Fruit fly (Drosophila melanogaster) whole organism, embryonic: Measurements from ENCODE around the gene Ras85D.

Source experiments
- Atf-2 ChIP-seq: fragments of 200-800 bp; sonication (Bioruptor generic); optimal IDR thresholded peaks from 2 replicates; lab custom pipeline; 2016; ENCODE audit warnings: missing biosample characterization, missing genetic modification characterization
- Atf6 ChIP-seq: fragments of 200-800 bp; sonication (Bioruptor generic); IDR thresholded peaks from 2 replicates; pipeline ENCODE4 v1.3.6; 2022; ENCODE audit warnings: missing biosample characterization, missing genetic modification characterization
- B-H2 ChIP-seq: fragments of 200-800 bp; sonication (Bioruptor generic); optimal IDR thresholded peaks from 2 replicates; lab custom pipeline; 2018; ENCODE audit warnings: missing biosample characterization, mild to moderate bottlenecking, missing genetic modification characterization
- Blimp-1 ChIP-seq: fragments of 200-800 bp; sonication (Bioruptor generic); optimal IDR thresholded peaks from 3 replicates; lab custom pipeline; 2018; ENCODE audit warnings: missing biosample characterization, missing genetic modification characterization, mild to moderate bottlenecking, moderate library complexity, missing genetic modification reagents
- CG10209 ChIP-seq: fragments of 200-800 bp; sonication (Bioruptor generic); optimal IDR thresholded peaks from 3 replicates; lab custom pipeline; 2017; ENCODE audit warnings: missing biosample characterization, mild to moderate bottlenecking, missing genetic modification characterization, missing genetic modification reagents
- CG10321 ChIP-seq: fragments of 200-800 bp; sonication (Bioruptor generic); IDR thresholded peaks from 2 replicates; pipeline ENCODE4 v1.3.6; 2022; ENCODE audit warnings: missing biosample characterization, missing genetic modification characterization
- CG11504 ChIP-seq: fragments of 200-800 bp; sonication (Bioruptor generic); optimal IDR thresholded peaks from 3 replicates; lab custom pipeline; 2019; ENCODE audit warnings: missing biosample characterization, mild to moderate bottlenecking, missing genetic modification characterization, moderate library complexity
- CG12659 ChIP-seq: fragments of 200-800 bp; sonication (Bioruptor generic); optimal IDR thresholded peaks from 3 replicates; lab custom pipeline; 2017; ENCODE audit warnings: mild to moderate bottlenecking, missing biosample characterization, missing genetic modification reagents, missing genetic modification characterization
- CG12942 ChIP-seq: fragments of 200-800 bp; sonication (Bioruptor generic); optimal IDR thresholded peaks from 3 replicates; lab custom pipeline; 2016; ENCODE audit warnings: missing biosample characterization, missing genetic modification characterization
- CG2678 ChIP-seq: fragments of 200-800 bp; sonication (Bioruptor generic); optimal IDR thresholded peaks from 3 replicates; lab custom pipeline; 2019; ENCODE audit warnings: missing biosample characterization, mild to moderate bottlenecking, missing genetic modification characterization, moderate library complexity
- CG43689 ChIP-seq: fragments of 200-800 bp; sonication (Bioruptor generic); IDR thresholded peaks from 2 replicates; pipeline ENCODE4 v1.3.6; 2022; ENCODE audit warnings: missing biosample characterization, missing genetic modification characterization
- CG6254 ChIP-seq: fragments of 200-800 bp; sonication (Bioruptor generic); optimal IDR thresholded peaks from 3 replicates; lab custom pipeline; 2017; ENCODE audit warnings: mild to moderate bottlenecking, missing biosample characterization, missing genetic modification reagents, missing genetic modification characterization
- CG8388 ChIP-seq: fragments of 200-800 bp; sonication (Bioruptor generic); optimal IDR thresholded peaks from 2 replicates; lab custom pipeline; 2019; ENCODE audit warnings: missing biosample characterization, mild to moderate bottlenecking, missing genetic modification characterization, moderate library complexity
- CG8944 ChIP-seq: fragments of 200-800 bp; sonication (Bioruptor generic); optimal IDR thresholded peaks from 3 replicates; lab custom pipeline; 2016; ENCODE audit warnings: missing biosample characterization, missing genetic modification characterization
- CG9727 ChIP-seq: fragments of 200-800 bp; sonication (Bioruptor generic); optimal IDR thresholded peaks from 3 replicates; lab custom pipeline; 2017; ENCODE audit warnings: missing biosample characterization, mild to moderate bottlenecking, missing genetic modification characterization
- CHES-1-like ChIP-seq: fragments of 200-800 bp; sonication (Bioruptor generic); optimal IDR thresholded peaks from 2 replicates; lab custom pipeline; 2016; ENCODE audit warnings: missing biosample characterization, missing genetic modification characterization
- Camta ChIP-seq: fragments of 200-800 bp; sonication (Bioruptor generic); optimal IDR thresholded peaks from 2 replicates; lab custom pipeline; 2016; ENCODE audit warnings: missing biosample characterization, missing genetic modification characterization
- Dp ChIP-seq: fragments of 200-800 bp; sonication (Bioruptor generic); optimal IDR thresholded peaks from 2 replicates; lab custom pipeline; 2018; ENCODE audit warnings: missing biosample characterization, mild to moderate bottlenecking, missing genetic modification characterization, moderate library complexity
- Lim3 ChIP-seq: fragments of 200-800 bp; sonication (Bioruptor generic); IDR thresholded peaks from 2 replicates; pipeline ENCODE4 v1.3.6; 2022; ENCODE audit warnings: missing biosample characterization, missing genetic modification characterization
- MESR4 ChIP-seq: fragments of 200-800 bp; sonication (Bioruptor generic); optimal IDR thresholded peaks from 2 replicates; lab custom pipeline; 2018; ENCODE audit warnings: missing biosample characterization, mild to moderate bottlenecking, missing genetic modification characterization, moderate library complexity
- Myb ChIP-seq: fragments of 200-800 bp; sonication (Bioruptor generic); optimal IDR thresholded peaks from 2 replicates; lab custom pipeline; 2016; ENCODE audit warnings: missing biosample characterization, missing genetic modification characterization
- NfI ChIP-seq: fragments of 200-800 bp; sonication (Bioruptor generic); optimal IDR thresholded peaks from 3 replicates; lab custom pipeline; 2018; ENCODE audit warnings: missing biosample characterization, mild to moderate bottlenecking, missing genetic modification characterization, moderate library complexity
- Oli ChIP-seq: fragments of 200-800 bp; sonication (Bioruptor generic); optimal IDR thresholded peaks from 2 replicates; lab custom pipeline; 2018; ENCODE audit warnings: missing biosample characterization, mild to moderate bottlenecking, missing genetic modification characterization, moderate library complexity
- Ptx1 ChIP-seq: fragments of 200-800 bp; sonication (Bioruptor generic); IDR thresholded peaks from 2 replicates; pipeline ENCODE4 v1.3.6; 2022; ENCODE audit warnings: missing biosample characterization, missing genetic modification characterization
- Ravus ChIP-seq: fragments of 200-800 bp; sonication (Bioruptor generic); IDR thresholded peaks from 2 replicates; pipeline ENCODE4 v1.3.6; 2022; ENCODE audit warnings: missing biosample characterization, missing genetic modification characterization
- Sox102F ChIP-seq: fragments of 200-800 bp; sonication (Bioruptor generic); optimal IDR thresholded peaks from 2 replicates; lab custom pipeline; 2018; ENCODE audit warnings: missing biosample characterization, mild to moderate bottlenecking, missing genetic modification characterization, moderate library complexity
- Xrp1 ChIP-seq: fragments of 200-800 bp; sonication (Bioruptor generic); IDR thresholded peaks from 2 replicates; pipeline ENCODE4 v1.3.6; 2022; ENCODE audit warnings: missing biosample characterization, missing genetic modification characterization
- bcd ChIP-seq: fragments of 200-800 bp; sonication (Bioruptor generic); optimal IDR thresholded peaks from 2 replicates; lab custom pipeline; 2017; ENCODE audit warnings: missing biosample characterization, mild to moderate bottlenecking, missing genetic modification characterization
- bigmax ChIP-seq: fragments of 200-800 bp; sonication (Bioruptor generic); optimal IDR thresholded peaks from 2 replicates; lab custom pipeline; 2018; ENCODE audit warnings: missing biosample characterization, mild to moderate bottlenecking, missing genetic modification characterization
- bsh ChIP-seq, 2 experiments: fragments of 200-800 bp; sonication (Bioruptor generic); optimal IDR thresholded peaks; 2 replicates each; lab custom pipeline; 2017 to 2018; ENCODE audit warnings: mild to moderate bottlenecking in 2 of 2, missing biosample characterization in 2 of 2, missing genetic modification characterization in 2 of 2, moderate library complexity in 1 of 2
- croc ChIP-seq: fragments of 200-800 bp; sonication (Bioruptor generic); conservative IDR thresholded peaks from 3 replicates; pipeline ENCODE4 v1.3.6; 2022; ENCODE audit warnings: missing biosample characterization, missing genetic modification characterization
- dm ChIP-seq: fragments of 200-800 bp; sonication (Bioruptor generic); optimal IDR thresholded peaks from 3 replicates; lab custom pipeline; 2016; ENCODE audit warnings: missing biosample characterization, missing genetic modification characterization
- esg ChIP-seq: fragments of 200-800 bp; sonication (Bioruptor generic); conservative IDR thresholded peaks from 2 replicates; pipeline ENCODE4 v1.3.6; 2022; ENCODE audit warnings: missing biosample characterization, missing genetic modification characterization
- exex ChIP-seq: fragments of 200-800 bp; sonication (Bioruptor generic); optimal IDR thresholded peaks from 4 replicates; lab custom pipeline; 2018; ENCODE audit warnings: missing biosample characterization, mild to moderate bottlenecking, missing genetic modification characterization, moderate library complexity
- ftz-f1 ChIP-seq: fragments of 200-800 bp; sonication (Bioruptor generic); optimal IDR thresholded peaks from 2 replicates; lab custom pipeline; 2016; ENCODE audit warnings: missing biosample characterization, missing genetic modification characterization
- gce ChIP-seq: fragments of 200-800 bp; sonication (Bioruptor generic); IDR thresholded peaks from 3 replicates; pipeline ENCODE4 v1.3.6; 2022; ENCODE audit warnings: missing biosample characterization, missing genetic modification characterization
- gcm ChIP-seq: fragments of 200-800 bp; sonication (Bioruptor generic); optimal IDR thresholded peaks from 2 replicates; lab custom pipeline; 2019; ENCODE audit warnings: missing biosample characterization, mild to moderate bottlenecking, missing genetic modification characterization, moderate library complexity
- gsb-n ChIP-seq: fragments of 200-800 bp; sonication (Bioruptor generic); optimal IDR thresholded peaks from 3 replicates; lab custom pipeline; 2018; ENCODE audit warnings: missing biosample characterization, mild to moderate bottlenecking, missing genetic modification characterization
- ham ChIP-seq: fragments of 200-800 bp; sonication (Bioruptor generic); IDR thresholded peaks from 2 replicates; pipeline ENCODE4 v1.3.6; 2022; ENCODE audit warnings: missing biosample characterization, missing genetic modification characterization
- kay ChIP-seq: fragments of 200-800 bp; sonication (Bioruptor generic); optimal IDR thresholded peaks from 2 replicates; lab custom pipeline; 2016; ENCODE audit warnings: missing biosample characterization, missing genetic modification characterization
- nom ChIP-seq: fragments of 200-800 bp; sonication (Bioruptor generic); optimal IDR thresholded peaks from 2 replicates; lab custom pipeline; 2017; ENCODE audit warnings: missing biosample characterization, missing genetic modification characterization, mild to moderate bottlenecking, moderate library complexity, missing genetic modification reagents
- odd ChIP-seq: fragments of 200-800 bp; sonication (Bioruptor generic); optimal IDR thresholded peaks from 2 replicates; lab custom pipeline; 2017; ENCODE audit warnings: missing biosample characterization, mild to moderate bottlenecking, missing genetic modification characterization
- slp2 ChIP-seq: fragments of 200-800 bp; sonication (Bioruptor generic); optimal IDR thresholded peaks from 2 replicates; lab custom pipeline; 2016; ENCODE audit warnings: missing biosample characterization, missing genetic modification characterization
- tin ChIP-seq: fragments of 200-800 bp; sonication (Bioruptor generic); optimal IDR thresholded peaks from 3 replicates; lab custom pipeline; 2016; ENCODE audit warnings: missing biosample characterization, missing genetic modification characterization
- tio ChIP-seq: fragments of 200-800 bp; sonication (Bioruptor generic); optimal IDR thresholded peaks from 2 replicates; lab custom pipeline; 2017; ENCODE audit warnings: missing biosample characterization, missing genetic modification characterization, inconsistent platforms
- wek ChIP-seq: fragments of 200-800 bp; sonication (Bioruptor generic); optimal IDR thresholded peaks from 3 replicates; lab custom pipeline; 2018; ENCODE audit warnings: missing biosample characterization, mild to moderate bottlenecking, missing genetic modification characterization, moderate library complexity
- z ChIP-seq: fragments of 200-800 bp; sonication (Bioruptor generic); IDR thresholded peaks from 3 replicates; pipeline ENCODE4 v1.3.6; 2022; ENCODE audit warnings: missing biosample characterization, missing genetic modification characterization
- zen ChIP-seq: fragments of 200-800 bp; sonication (Bioruptor generic); optimal IDR thresholded peaks from 3 replicates; lab custom pipeline; 2018; ENCODE audit warnings: missing biosample characterization, mild to moderate bottlenecking, missing genetic modification characterization, moderate library complexity
- zen2 ChIP-seq: fragments of 200-800 bp; sonication (Bioruptor generic); IDR thresholded peaks from 3 replicates; pipeline ENCODE4 v1.3.6; 2022; ENCODE audit warnings: missing biosample characterization, missing genetic modification characterization; ENCODE audit not compliant: partially characterized antibody
- zfh2 ChIP-seq: fragments of 200-800 bp; sonication (Bioruptor generic); optimal IDR thresholded peaks from 2 replicates; lab custom pipeline; 2016; ENCODE audit warnings: missing biosample characterization, missing genetic modification characterization

The Ras85D gene

DNA sequence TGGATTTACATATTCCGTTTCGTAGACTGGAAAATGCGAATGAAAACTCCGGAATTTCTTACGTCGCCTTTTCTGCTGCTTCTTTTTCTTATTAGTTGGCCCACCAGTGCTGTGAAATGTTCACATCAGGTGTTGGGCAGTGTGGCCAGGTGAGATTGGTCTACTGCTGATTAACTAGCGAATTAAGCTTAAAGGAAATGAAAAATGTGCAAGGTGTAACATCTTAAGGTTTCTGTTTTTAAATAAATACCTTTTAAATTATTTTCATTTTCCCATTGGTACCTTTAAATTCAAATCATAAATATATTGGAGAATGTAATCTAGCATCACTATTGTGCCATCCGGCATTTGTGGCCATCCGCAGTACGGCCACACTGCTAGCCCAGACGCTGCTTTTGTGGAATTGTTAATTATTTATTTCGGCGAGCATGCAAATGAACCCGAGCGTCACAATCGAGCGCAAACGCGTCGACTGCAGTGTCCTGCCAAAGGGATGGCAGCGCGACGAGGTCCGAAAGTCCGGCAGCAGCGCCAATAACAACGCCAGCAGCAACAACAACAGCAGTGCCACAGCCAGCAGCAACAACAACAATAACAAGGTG is 46.6 kb upstream of the Ras85D start, which contains the start of the genes AP-1mu and MBD-like (continued):
- TF ChIP-seq CG6254 (GFP tag; lab: Kevin White, UChicago) (no peak), nom (GFP tag; lab: Kevin White, UChicago) (no peak), kay (GFP tag; lab: Kevin White, UChicago) (peak; percentile 55), dm (peak; percentile 30), CG10321 (GFP tag; lab: Robert Waterston, UW) (no peak), Camta (peak; percentile 74), slp2 (GFP tag; lab: Kevin White, UChicago) (peak; percentile 56), tin (GFP tag; lab: Kevin White, UChicago) (peak; percentile 63), CG8388 (GFP tag; lab: Kevin White, UChicago) (peak; percentile 27), Ravus (no peak), CHES-1-like (GFP tag; lab: Kevin White, UChicago) (peak; percentile 70), Blimp-1 (GFP tag; lab: Kevin White, UChicago) (peak; percentile 0), CG8944 (GFP tag; lab: Kevin White, UChicago) (peak; percentile 63), CG10209 (GFP tag; lab: Kevin White, UChicago) (peak; percentile 67), B-H2 (GFP tag; lab: Kevin White, UChicago) (peak; percentile 71), Oli (tag; lab: Kevin White, UChicago) (peak; percentile 42), croc (GFP tag; lab: Robert Waterston, UW) (peak; percentile 25; the same call in 1 of the 3 replicates), esg (GFP tag; lab: Robert Waterston, UW) (peak; percentile 55), Myb (GFP tag; lab: Kevin White, UChicago) (peak; percentile 48), CG43689 (no peak), zfh2 (peak; percentile 81), CG9727 (GFP tag; lab: Kevin White, UChicago) (peak; percentile 72), zen2 (GFP tag; lab: Robert Waterston, UW) (no peak), exex (tag; lab: Kevin White, UChicago) (no peak), Atf6 (GFP tag; lab: Robert Waterston, UW) (peak; percentile 67), gsb-n (tag; lab: Kevin White, UChicago) (no peak), bigmax (no peak), ftz-f1 (GFP tag; lab: Kevin White, UChicago) (no peak), odd (GFP tag; lab: Kevin White, UChicago) (no peak), tio (no peak), bcd (GFP tag; lab: Kevin White, UChicago) (peak; percentile 69), ham (GFP tag; lab: Robert Waterston, UW) (no peak), wek (GFP tag; lab: Kevin White, UChicago) (no peak), CG12659 (peak; percentile 81), Ptx1 (GFP tag; lab: Robert Waterston, UW) (peak; percentile 83), bsh (GFP tag; optimal IDR thresholded peaks at IDR 0.05; lab: Kevin White, UChicago) (peak in 1 of 2 experiments; percentile 50), Dp (GFP tag; lab: Kevin White, UChicago) (peak; percentile 28), NfI (GFP tag; lab: Kevin White, UChicago) (peak; percentile 72), Atf-2 (GFP tag; lab: Kevin White, UChicago) (peak; percentile 28), gcm (GFP tag; lab: Kevin White, UChicago) (peak; percentile 38), CG12942 (GFP tag; lab: Kevin White, UChicago) (peak; percentile 61), zen (tag; lab: Kevin White, UChicago) (peak; percentile 46), gce (GFP tag; lab: Robert Waterston, UW) (no peak), Xrp1 (peak; percentile 50), MESR4 (peak; percentile 78), Sox102F (GFP tag; lab: Kevin White, UChicago) (no peak), Lim3 (GFP tag; lab: Robert Waterston, UW) (no peak), CG2678 (peak; percentile 64), CG11504 (tag; lab: Kevin White, UChicago) (no peak), z (GFP tag; lab: Robert Waterston, UW) (no peak)
